Worm (Caenorhabditis elegans): ENCODE results near the gene ptr-9.

ce11 chrIII:9112479-9112878 is 49.0 kb downstream of the ptr-9 start:
- TF ChIP-seq tbx-2 (tag; optimal IDR thresholded peaks at IDR 0.05) (peak; percentile 37), sox-2 (GFP tag; IDR thresholded peaks at IDR 0.05) (0 out of 2 replicates have a peak, but pooled peaks have one; percentile 1), pha-4 (tag; optimal IDR thresholded peaks at IDR 0.05) (no peak), unc-55 (GFP tag; optimal IDR thresholded peaks at IDR 0.05) (no peak), pha-2 (tag; optimal IDR thresholded peaks at IDR 0.05) (no peak), zip-5 (tag; optimal IDR thresholded peaks at IDR 0.05) (no peak), fkh-6 (tag; optimal IDR thresholded peaks at IDR 0.05) (no peak), lim-6 (tag; optimal IDR thresholded peaks at IDR 0.05) (no peak), ceh-30 (tag; optimal IDR thresholded peaks at IDR 0.05) (no peak), gmeb-2 (tag; optimal IDR thresholded peaks at IDR 0.05) (no peak), C08G9.2 (tag; optimal IDR thresholded peaks at IDR 0.05) (peak; percentile 20), rnt-1 (tag; optimal IDR thresholded peaks at IDR 0.05) (no peak), nhr-11 (tag; optimal IDR thresholded peaks at IDR 0.05) (no peak)
